Fruit fly (Drosophila melanogaster): Measurements from ENCODE around the gene CG31467.

dm6 chr3R:10672680-10673079 lies 34.0 kb downstream of the CG31467 start:
- TF ChIP-seq CG8159 (tag; optimal IDR thresholded peaks at IDR 0.05) = no peak
- TF ChIP-seq CG15710 (tag; optimal IDR thresholded peaks at IDR 0.05) = no peak
- no peak for TF ChIP-seq Pif1A (GFP tag; optimal IDR thresholded peaks at IDR 0.05)
- TF ChIP-seq rn (GFP tag; IDR thresholded peaks at IDR 0.05) = no peak
- no peak for TF ChIP-seq CG32121 (GFP tag; IDR thresholded peaks at IDR 0.05)
- TF ChIP-seq CG12605 (GFP tag; IDR thresholded peaks at IDR 0.05) = no peak
- no peak for TF ChIP-seq Ets98B (GFP tag; IDR thresholded peaks at IDR 0.05)
- no peak for TF ChIP-seq CG9948 (tag; optimal IDR thresholded peaks at IDR 0.05)

Measured in whole organism, pupa.